Worm (Caenorhabditis elegans) whole organism, early embryonic: ENCODE measurements around the gene F53H4.2.

Source experiments
- B0310.2 ChIP-seq: sonication (generic microtip); optimal IDR thresholded peaks from 2 replicates; lab custom pipeline; 2016; ENCODE audit warnings: mild to moderate bottlenecking, missing genetic modification characterization, missing compliant biosample characterization
- F13C5.2 ChIP-seq: sonication (generic microtip); optimal IDR thresholded peaks from 2 replicates; lab custom pipeline; 2017; ENCODE audit warnings: mild to moderate bottlenecking, missing genetic modification characterization, inconsistent platforms, missing compliant biosample characterization
- aly-1 ChIP-seq: sonication (generic microtip); optimal IDR thresholded peaks from 2 replicates; lab custom pipeline; 2016; ENCODE audit warnings: missing genetic modification characterization, missing compliant biosample characterization
- ama-1 ChIP-seq: fragments of 150-350 bp; optimal IDR thresholded peaks from 2 replicates; lab custom pipeline; 2014
- ceh-13 ChIP-seq: fragments of 200-800 bp; sonication (Bioruptor generic); optimal IDR thresholded peaks from 2 replicates; lab custom pipeline; 2018; ENCODE audit warnings: mild to moderate bottlenecking, missing genetic modification characterization, missing compliant biosample characterization
- ceh-36 ChIP-seq: sonication (generic microtip); optimal IDR thresholded peaks from 2 replicates; lab custom pipeline; 2016; ENCODE audit warnings: missing genetic modification characterization, inconsistent platforms, missing compliant biosample characterization
- ets-7 ChIP-seq: sonication (generic microtip); optimal IDR thresholded peaks from 2 replicates; lab custom pipeline; 2016; ENCODE audit warnings: missing genotype, missing genetic modification characterization, missing compliant biosample characterization
- flt-1 ChIP-seq: fragments of 200-800 bp; sonication (Bioruptor generic); IDR thresholded peaks from 2 replicates; pipeline ENCODE4 v1.3.6; 2022; ENCODE audit warnings: missing genetic modification characterization, missing compliant biosample characterization
- hmbx-1 ChIP-seq: sonication (generic microtip); optimal IDR thresholded peaks from 2 replicates; lab custom pipeline; 2016; ENCODE audit warnings: mild to moderate bottlenecking, missing genetic modification characterization, missing compliant biosample characterization
- hmg-4 ChIP-seq: fragments of 200-800 bp; sonication (Bioruptor generic); optimal IDR thresholded peaks from 2 replicates; lab custom pipeline; 2018; ENCODE audit warnings: mild to moderate bottlenecking, missing genetic modification characterization, missing compliant biosample characterization
- hnd-1 ChIP-seq: sonication (generic microtip); optimal IDR thresholded peaks from 2 replicates; lab custom pipeline; 2016; ENCODE audit warnings: missing genetic modification characterization, missing compliant biosample characterization
- pes-1 ChIP-seq: fragments of 200-800 bp; sonication (Bioruptor generic); IDR thresholded peaks from 2 replicates; pipeline ENCODE4 v1.3.6; 2022; ENCODE audit warnings: missing genetic modification reagents, missing genetic modification characterization, missing compliant biosample characterization
- scrt-1 ChIP-seq: fragments of 200-800 bp; sonication (Bioruptor generic); IDR thresholded peaks from 2 replicates; pipeline ENCODE4 v1.3.6; 2022; ENCODE audit warnings: missing genetic modification characterization, missing compliant biosample characterization
- sea-1 ChIP-seq: fragments of 200-800 bp; sonication (Bioruptor generic); conservative IDR thresholded peaks from 2 replicates; pipeline ENCODE4 v1.3.6; 2022; ENCODE audit warnings: missing genetic modification characterization, missing compliant biosample characterization
- tbx-11 ChIP-seq: fragments of 200-800 bp; sonication (Bioruptor generic); IDR thresholded peaks from 2 replicates; pipeline ENCODE4 v1.3.6; 2022; ENCODE audit warnings: missing genetic modification characterization, missing compliant biosample characterization
- tbx-37 ChIP-seq: fragments of 200-800 bp; sonication (Bioruptor generic); conservative IDR thresholded peaks from 2 replicates; pipeline ENCODE4 v1.3.6; 2022; ENCODE audit warnings: missing genetic modification reagents, missing genetic modification characterization, missing compliant biosample characterization
- tra-4 ChIP-seq: sonication (generic microtip); optimal IDR thresholded peaks from 2 replicates; lab custom pipeline; 2017; ENCODE audit warnings: missing genetic modification characterization, missing compliant biosample characterization

The F53H4.2 gene

ce11 chrX:15856853-15857252, at the start of gene F53H4.2:
TSS of gene F53H4.2 (plus strand) at chrX:15857153.
- TF ChIP-seq ceh-13 (GFP tag; lab: Kevin White, UChicago) (no peak), F13C5.2 (no peak)

ce11 chrX:15811341-15811740, 45.6 kb upstream of the F53H4.2 start:
- TF ChIP-seq tra-4 (tag; lab: Kevin White, UChicago) = no peak
- TF ChIP-seq ets-7 (tag; lab: Kevin White, UChicago) = no peak
- TF ChIP-seq flt-1 (GFP tag; lab: Robert Waterston, UW) = no peak
- no peak for TF ChIP-seq tbx-11 (GFP tag; lab: Robert Waterston, UW)
- TF ChIP-seq sea-1 (GFP tag; lab: Robert Waterston, UW) = no peak
- TF ChIP-seq pes-1 (GFP tag; lab: Robert Waterston, UW) = no peak
- no peak for TF ChIP-seq ceh-13 (GFP tag; lab: Kevin White, UChicago)
- no peak for TF ChIP-seq hmg-4 (GFP tag; lab: Kevin White, UChicago)
- TF ChIP-seq hnd-1 (tag; lab: Kevin White, UChicago) = no peak
- TF ChIP-seq aly-1 = no peak

DNA sequence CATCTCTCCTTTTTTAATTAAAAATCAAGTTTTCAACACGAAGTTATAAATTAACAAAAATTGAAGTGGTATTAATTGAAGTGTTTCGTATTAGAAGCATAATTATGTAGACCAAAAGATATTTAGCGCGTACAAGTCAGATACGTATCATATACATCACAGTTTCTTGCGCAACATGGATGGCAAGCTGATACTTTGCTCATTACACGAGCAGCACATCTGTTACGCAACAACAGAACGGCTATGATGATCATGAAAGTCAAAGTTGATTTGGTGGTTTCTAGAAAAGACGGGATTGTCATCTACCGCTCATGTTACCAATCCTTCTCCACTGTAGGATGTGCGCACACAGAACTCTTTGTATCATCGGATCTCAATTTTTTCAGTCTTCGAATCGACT, 42.4 kb upstream of the F53H4.2 start:
- no peak for TF ChIP-seq hnd-1 (tag; lab: Kevin White, UChicago)
- no peak for TF ChIP-seq sea-1 (GFP tag; lab: Robert Waterston, UW)
- no peak for TF ChIP-seq B0310.2 (tag; lab: Kevin White, UChicago)
- TF ChIP-seq tbx-11 (GFP tag; lab: Robert Waterston, UW) = no peak
- TF ChIP-seq ceh-36 (tag; lab: Kevin White, UChicago) = no peak
- TF ChIP-seq ceh-13 (GFP tag; lab: Kevin White, UChicago) = no peak
- TF ChIP-seq hmbx-1 (tag; lab: Kevin White, UChicago) = no peak
- TF ChIP-seq scrt-1 (GFP tag; lab: Robert Waterston, UW) = no peak
- no peak for TF ChIP-seq aly-1
- no peak for TF ChIP-seq ets-7 (tag; lab: Kevin White, UChicago)
- TF ChIP-seq ama-1 (lab: Kevin White, UChicago) = no peak
- TF ChIP-seq F13C5.2 = no peak
- no peak for TF ChIP-seq tbx-37 (GFP tag; lab: Robert Waterston, UW)
- TF ChIP-seq hmg-4 (GFP tag; lab: Kevin White, UChicago) = no peak
- TF ChIP-seq flt-1 (GFP tag; lab: Robert Waterston, UW) = no peak
- no peak for TF ChIP-seq tra-4 (tag; lab: Kevin White, UChicago)
- no peak for TF ChIP-seq pes-1 (GFP tag; lab: Robert Waterston, UW)

ce11 chrX:15822197-15822596, 34.8 kb upstream of the F53H4.2 start, which contains the start of gene Y7A5A.8:
TSS of gene Y7A5A.8 (plus strand) at chrX:15822497.
- TF ChIP-seq pes-1 (GFP tag; lab: Robert Waterston, UW) (no peak), hmg-4 (GFP tag; lab: Kevin White, UChicago) (no peak), aly-1 (no peak), ceh-13 (GFP tag; lab: Kevin White, UChicago) (no peak), B0310.2 (tag; lab: Kevin White, UChicago) (no peak), sea-1 (GFP tag; lab: Robert Waterston, UW) (no peak), flt-1 (GFP tag; lab: Robert Waterston, UW) (no peak), hmbx-1 (tag; lab: Kevin White, UChicago) (no peak), ama-1 (lab: Kevin White, UChicago) (no peak), tbx-11 (GFP tag; lab: Robert Waterston, UW) (no peak), ceh-36 (tag; lab: Kevin White, UChicago) (no peak), hnd-1 (tag; lab: Kevin White, UChicago) (no peak), scrt-1 (GFP tag; lab: Robert Waterston, UW) (no peak), tbx-37 (GFP tag; lab: Robert Waterston, UW) (no peak), ets-7 (tag; lab: Kevin White, UChicago) (no peak), tra-4 (tag; lab: Kevin White, UChicago) (no peak)

DNA sequence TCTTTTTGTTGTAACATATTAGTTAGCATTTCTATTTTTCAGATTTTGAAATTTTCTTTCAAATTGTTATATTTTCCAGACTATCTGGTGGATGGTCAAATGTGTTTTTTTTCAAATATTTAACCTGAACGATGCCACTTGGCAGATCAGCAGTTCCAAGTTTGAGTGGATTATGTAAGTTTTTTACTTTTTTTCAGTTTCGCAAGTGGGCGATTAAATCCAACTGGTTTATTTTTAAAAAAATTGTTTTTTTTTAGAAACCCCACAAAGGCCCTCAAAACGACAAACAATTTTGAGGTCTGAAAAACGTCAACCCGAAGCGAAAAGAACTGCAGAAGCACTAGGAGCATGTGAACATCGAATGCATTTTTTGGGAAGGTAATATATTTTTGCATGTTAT, 30.1 kb upstream of the F53H4.2 start, which contains the start of gene Y7A5A.9:
TSS of gene Y7A5A.9 (plus strand) at position 301 of the 400 bp plus-strand sequence.
- TF ChIP-seq ama-1 (lab: Kevin White, UChicago) = no peak
- TF ChIP-seq tra-4 (tag; lab: Kevin White, UChicago) = no peak
- TF ChIP-seq ets-7 (tag; lab: Kevin White, UChicago) = no peak
- TF ChIP-seq pes-1 (GFP tag; lab: Robert Waterston, UW) = no peak
- no peak for TF ChIP-seq sea-1 (GFP tag; lab: Robert Waterston, UW)
- TF ChIP-seq ceh-36 (tag; lab: Kevin White, UChicago) = no peak
- no peak for TF ChIP-seq flt-1 (GFP tag; lab: Robert Waterston, UW)
- no peak for TF ChIP-seq scrt-1 (GFP tag; lab: Robert Waterston, UW)
- no peak for TF ChIP-seq F13C5.2
- TF ChIP-seq tbx-11 (GFP tag; lab: Robert Waterston, UW) = no peak
- TF ChIP-seq hmbx-1 (tag; lab: Kevin White, UChicago) = no peak
- no peak for TF ChIP-seq aly-1
- TF ChIP-seq hnd-1 (tag; lab: Kevin White, UChicago) = no peak
- TF ChIP-seq B0310.2 (tag; lab: Kevin White, UChicago) = no peak
- TF ChIP-seq ceh-13 (GFP tag; lab: Kevin White, UChicago) = no peak
- no peak for TF ChIP-seq hmg-4 (GFP tag; lab: Kevin White, UChicago)
- TF ChIP-seq tbx-37 (GFP tag; lab: Robert Waterston, UW) = no peak

ce11 chrX:15828059-15828458, 28.9 kb upstream of the F53H4.2 start, which contains the start of gene Y7A5A.20:
TSS of gene Y7A5A.20 (plus strand) at chrX:15828359.
- TF ChIP-seq pes-1 (GFP tag; lab: Robert Waterston, UW) (no peak), ama-1 (lab: Kevin White, UChicago) (no peak), tbx-37 (GFP tag; lab: Robert Waterston, UW) (no peak), F13C5.2 (no peak), scrt-1 (GFP tag; lab: Robert Waterston, UW) (no peak), B0310.2 (tag; lab: Kevin White, UChicago) (no peak), hnd-1 (tag; lab: Kevin White, UChicago) (no peak), sea-1 (GFP tag; lab: Robert Waterston, UW) (no peak), ceh-36 (tag; lab: Kevin White, UChicago) (no peak), tbx-11 (GFP tag; lab: Robert Waterston, UW) (no peak), ets-7 (tag; lab: Kevin White, UChicago) (no peak), flt-1 (GFP tag; lab: Robert Waterston, UW) (no peak), ceh-13 (GFP tag; lab: Kevin White, UChicago) (no peak), hmbx-1 (tag; lab: Kevin White, UChicago) (no peak), hmg-4 (GFP tag; lab: Kevin White, UChicago) (no peak), tra-4 (tag; lab: Kevin White, UChicago) (no peak), aly-1 (no peak)
